Fruit fly (Drosophila melanogaster) whole organism, embryonic: ENCODE data around the gene cnc.

ENCODE experiments used
- CG10147 ChIP-seq: fragments of 200-800 bp; sonication (Bioruptor generic); optimal IDR thresholded peaks from 2 replicates; lab custom pipeline; 2019; ENCODE audit warnings: missing biosample characterization, mild to moderate bottlenecking, missing genetic modification characterization, moderate library complexity
- CG10267 ChIP-seq: fragments of 200-800 bp; sonication (Bioruptor generic); optimal IDR thresholded peaks from 2 replicates; lab custom pipeline; 2018; ENCODE audit warnings: missing biosample characterization, mild to moderate bottlenecking, missing genetic modification characterization, moderate library complexity
- CG10462 ChIP-seq: fragments of 200-800 bp; sonication (Bioruptor generic); optimal IDR thresholded peaks from 2 replicates; lab custom pipeline; 2016; ENCODE audit warnings: missing biosample characterization, missing genetic modification characterization
- CG10654 ChIP-seq: fragments of 200-800 bp; sonication (Bioruptor generic); optimal IDR thresholded peaks from 2 replicates; lab custom pipeline; 2016; ENCODE audit warnings: missing biosample characterization, missing genetic modification characterization
- CG12071 ChIP-seq: fragments of 200-800 bp; sonication (Bioruptor generic); optimal IDR thresholded peaks from 3 replicates; lab custom pipeline; 2018; ENCODE audit warnings: missing biosample characterization, mild to moderate bottlenecking, missing genetic modification characterization
- CG12155 ChIP-seq: fragments of 200-800 bp; sonication (Bioruptor generic); optimal IDR thresholded peaks from 3 replicates; lab custom pipeline; 2016; ENCODE audit warnings: missing biosample characterization, missing genetic modification characterization
- CG12219 ChIP-seq: fragments of 200-800 bp; sonication (Bioruptor generic); optimal IDR thresholded peaks from 3 replicates; lab custom pipeline; 2018; ENCODE audit warnings: missing biosample characterization, mild to moderate bottlenecking, missing genetic modification characterization
- CG12659 ChIP-seq: fragments of 200-800 bp; sonication (Bioruptor generic); optimal IDR thresholded peaks from 3 replicates; lab custom pipeline; 2017; ENCODE audit warnings: mild to moderate bottlenecking, missing biosample characterization, missing genetic modification reagents, missing genetic modification characterization
- CG12942 ChIP-seq: fragments of 200-800 bp; sonication (Bioruptor generic); optimal IDR thresholded peaks from 3 replicates; lab custom pipeline; 2016; ENCODE audit warnings: missing biosample characterization, missing genetic modification characterization
- CG13123 ChIP-seq: fragments of 200-800 bp; sonication (Bioruptor generic); optimal IDR thresholded peaks from 2 replicates; lab custom pipeline; 2016; ENCODE audit warnings: missing biosample characterization, missing genetic modification characterization
- CG14441 ChIP-seq: fragments of 200-800 bp; sonication (Bioruptor generic); IDR thresholded peaks from 2 replicates; pipeline ENCODE4 v1.3.6; 2022; ENCODE audit warnings: missing biosample characterization, missing genetic modification characterization
- CG18011 ChIP-seq: fragments of 200-800 bp; sonication (Bioruptor generic); optimal IDR thresholded peaks from 2 replicates; lab custom pipeline; 2017; ENCODE audit warnings: missing biosample characterization, missing genetic modification characterization, mild to moderate bottlenecking, moderate library complexity, missing genotype
- CG18619 ChIP-seq: fragments of 200-800 bp; sonication (Bioruptor generic); optimal IDR thresholded peaks from 3 replicates; lab custom pipeline; 2017; ENCODE audit warnings: missing biosample characterization, mild to moderate bottlenecking, missing genetic modification characterization
- CG30020 ChIP-seq: fragments of 200-800 bp; optimal IDR thresholded peaks from 2 replicates; lab custom pipeline; 2019; ENCODE audit warnings: missing biosample characterization, mild to moderate bottlenecking, missing genetic modification characterization, moderate library complexity
- CG3163 ChIP-seq: fragments of 200-800 bp; sonication (Bioruptor generic); optimal IDR thresholded peaks from 3 replicates; lab custom pipeline; 2016; ENCODE audit warnings: missing biosample characterization, missing genetic modification characterization
- CG3838 ChIP-seq: fragments of 200-800 bp; sonication (Bioruptor generic); optimal IDR thresholded peaks from 3 replicates; lab custom pipeline; 2016; ENCODE audit warnings: missing biosample characterization, missing genetic modification characterization
- CG42726 ChIP-seq: fragments of 200-800 bp; sonication (Bioruptor generic); IDR thresholded peaks from 2 replicates; pipeline ENCODE4 v1.3.6; 2022; ENCODE audit warnings: missing biosample characterization, missing genetic modification characterization; ENCODE audit not compliant: partially characterized antibody
- CG6813 ChIP-seq: fragments of 200-800 bp; sonication (Bioruptor generic); optimal IDR thresholded peaks from 2 replicates; lab custom pipeline; 2017; ENCODE audit warnings: missing biosample characterization, missing genetic modification characterization, mild to moderate bottlenecking, moderate library complexity, missing genetic modification reagents
- CG8281 ChIP-seq: fragments of 200-800 bp; sonication (Bioruptor generic); optimal IDR thresholded peaks from 2 replicates; lab custom pipeline; 2018; ENCODE audit warnings: missing biosample characterization, mild to moderate bottlenecking, missing genetic modification characterization, moderate library complexity
- Camta ChIP-seq: fragments of 200-800 bp; sonication (Bioruptor generic); optimal IDR thresholded peaks from 2 replicates; lab custom pipeline; 2016; ENCODE audit warnings: missing biosample characterization, missing genetic modification characterization
- Doc2 ChIP-seq: fragments of 200-800 bp; sonication (Bioruptor generic); IDR thresholded peaks from 2 replicates; pipeline ENCODE4 v1.3.6; 2022; ENCODE audit warnings: missing biosample characterization, missing genetic modification characterization
- NC2α ChIP-seq: fragments of 200-800 bp; sonication (Bioruptor generic); optimal IDR thresholded peaks from 2 replicates; lab custom pipeline; 2016; ENCODE audit warnings: missing biosample characterization, missing genetic modification characterization
- NfI ChIP-seq: fragments of 200-800 bp; sonication (Bioruptor generic); optimal IDR thresholded peaks from 3 replicates; lab custom pipeline; 2018; ENCODE audit warnings: missing biosample characterization, mild to moderate bottlenecking, missing genetic modification characterization, moderate library complexity
- Poxn ChIP-seq: fragments of 200-800 bp; sonication (Bioruptor generic); IDR thresholded peaks from 2 replicates; pipeline ENCODE4 v1.3.6; 2022; ENCODE audit warnings: missing biosample characterization, missing genetic modification characterization
- Sry-β ChIP-seq: fragments of 200-800 bp; sonication (Bioruptor generic); optimal IDR thresholded peaks from 2 replicates; lab custom pipeline; 2018; ENCODE audit warnings: missing biosample characterization, mild to moderate bottlenecking, missing genetic modification characterization, moderate library complexity
- Sry-δ ChIP-seq: fragments of 200-800 bp; sonication (Bioruptor generic); optimal IDR thresholded peaks from 2 replicates; lab custom pipeline; 2016; ENCODE audit warnings: missing biosample characterization, missing genetic modification characterization
- Usf ChIP-seq: fragments of 200-800 bp; sonication (Bioruptor generic); optimal IDR thresholded peaks from 2 replicates; lab custom pipeline; 2017; ENCODE audit warnings: missing genotype, missing biosample characterization, missing genetic modification characterization
- ac ChIP-seq: fragments of 200-800 bp; sonication (Bioruptor generic); optimal IDR thresholded peaks from 3 replicates; lab custom pipeline; 2017; ENCODE audit warnings: missing biosample characterization, mild to moderate bottlenecking, missing genetic modification characterization
- amos ChIP-seq: fragments of 200-800 bp; sonication (Bioruptor generic); IDR thresholded peaks from 2 replicates; pipeline ENCODE4 v1.3.6; 2022; ENCODE audit warnings: missing biosample characterization, missing genetic modification characterization; ENCODE audit not compliant: partially characterized antibody
- cato ChIP-seq: fragments of 200-800 bp; sonication (Bioruptor generic); optimal IDR thresholded peaks from 2 replicates; lab custom pipeline; 2016; ENCODE audit warnings: missing biosample characterization, missing genetic modification characterization, borderline replicate concordance
- caup ChIP-seq: fragments of 200-800 bp; sonication (Bioruptor generic); optimal IDR thresholded peaks from 3 replicates; lab custom pipeline; 2017; ENCODE audit warnings: missing biosample characterization, mild to moderate bottlenecking, missing genetic modification characterization, moderate library complexity; ENCODE audit not compliant: severe bottlenecking
- disco-r ChIP-seq: fragments of 200-800 bp; sonication (Bioruptor generic); optimal IDR thresholded peaks from 2 replicates; lab custom pipeline; 2016; ENCODE audit warnings: missing biosample characterization, missing genetic modification characterization
- dpn ChIP-seq, 2 experiments: fragments of 200-800 bp; sonication (Bioruptor generic); optimal IDR thresholded peaks; 3 replicates each; lab custom pipeline; 2016; ENCODE audit warnings: missing biosample characterization in 2 of 2, missing genetic modification characterization in 2 of 2
- ems ChIP-seq: fragments of 200-800 bp; sonication (Bioruptor generic); optimal IDR thresholded peaks from 3 replicates; lab custom pipeline; 2016; ENCODE audit warnings: missing biosample characterization, missing genetic modification characterization
- exex ChIP-seq: fragments of 200-800 bp; sonication (Bioruptor generic); optimal IDR thresholded peaks from 4 replicates; lab custom pipeline; 2018; ENCODE audit warnings: missing biosample characterization, mild to moderate bottlenecking, missing genetic modification characterization, moderate library complexity
- fu2 ChIP-seq: fragments of 200-800 bp; sonication (Bioruptor generic); optimal IDR thresholded peaks from 2 replicates; lab custom pipeline; 2016; ENCODE audit warnings: missing biosample characterization, missing genetic modification characterization
- gce ChIP-seq: fragments of 200-800 bp; sonication (Bioruptor generic); IDR thresholded peaks from 3 replicates; pipeline ENCODE4 v1.3.6; 2022; ENCODE audit warnings: missing biosample characterization, missing genetic modification characterization
- jigr1 ChIP-seq: fragments of 200-800 bp; sonication (Bioruptor generic); IDR thresholded peaks from 3 replicates; pipeline ENCODE4 v1.3.6; 2022; ENCODE audit warnings: missing biosample characterization, missing genetic modification characterization
- knrl ChIP-seq: fragments of 200-800 bp; sonication (Bioruptor generic); IDR thresholded peaks from 3 replicates; pipeline ENCODE4 v1.3.6; 2022; ENCODE audit warnings: missing biosample characterization, missing genetic modification characterization; ENCODE audit not compliant: partially characterized antibody
- lab ChIP-seq: fragments of 200-800 bp; sonication (Bioruptor generic); optimal IDR thresholded peaks from 3 replicates; lab custom pipeline; 2017; ENCODE audit warnings: missing biosample characterization, missing genetic modification characterization, mild to moderate bottlenecking, moderate library complexity, missing genetic modification reagents
- odd ChIP-seq: fragments of 200-800 bp; sonication (Bioruptor generic); optimal IDR thresholded peaks from 2 replicates; lab custom pipeline; 2017; ENCODE audit warnings: missing biosample characterization, mild to moderate bottlenecking, missing genetic modification characterization
- pan ChIP-seq, 4 experiments: fragments of >200 bp in 3 of 4; fragments of 200-800 bp in 1 of 4; sonication (Bioruptor generic) in 1 of 4; optimal IDR thresholded peaks in 3 of 4; IDR thresholded peaks in 1 of 4; 2 replicates each; pipeline versions ENCODE4 v1.3.6 to Lab custom; 2017 to 2022; ENCODE audit warnings: missing biosample characterization in 2 of 4, missing genetic modification characterization in 2 of 4, mixed read lengths in 1 of 4
- pum ChIP-seq: fragments of 200-800 bp; sonication (Bioruptor generic); optimal IDR thresholded peaks from 2 replicates; lab custom pipeline; 2016; ENCODE audit warnings: missing biosample characterization, missing genetic modification characterization
- rib ChIP-seq: fragments of 200-800 bp; sonication (Bioruptor generic); IDR thresholded peaks from 2 replicates; pipeline ENCODE4 v1.3.6; 2022; ENCODE audit warnings: missing biosample characterization, missing genetic modification characterization
- sisA ChIP-seq: fragments of 200-800 bp; sonication (Bioruptor generic); IDR thresholded peaks from 2 replicates; pipeline ENCODE4 v1.3.6; 2022; ENCODE audit warnings: missing biosample characterization, missing genetic modification characterization
- sna ChIP-seq: fragments of 200-800 bp; sonication (Bioruptor generic); IDR thresholded peaks from 2 replicates; pipeline ENCODE4 v1.3.6; 2022; ENCODE audit warnings: missing biosample characterization, missing genetic modification characterization; ENCODE audit not compliant: partially characterized antibody
- tap ChIP-seq: fragments of 200-800 bp; optimal IDR thresholded peaks from 3 replicates; lab custom pipeline; 2019; ENCODE audit warnings: missing biosample characterization, mild to moderate bottlenecking, missing genetic modification characterization, moderate library complexity
- vvl ChIP-seq: fragments of 200-800 bp; sonication (Bioruptor generic); IDR thresholded peaks from 2 replicates; pipeline ENCODE4 v1.3.6; 2022; ENCODE audit warnings: missing biosample characterization, missing genetic modification characterization
- wor ChIP-seq: fragments of 200-800 bp; sonication (Bioruptor generic); IDR thresholded peaks from 2 replicates; pipeline ENCODE4 v1.3.6; 2022; ENCODE audit warnings: missing biosample characterization, missing genetic modification characterization
- z ChIP-seq: fragments of 200-800 bp; sonication (Bioruptor generic); IDR thresholded peaks from 3 replicates; pipeline ENCODE4 v1.3.6; 2022; ENCODE audit warnings: missing biosample characterization, missing genetic modification characterization

Gene cnc

dm6 chr3R:23157664-23158151 lies 68.8 kb downstream of the cnc start, which contains the start of gene unk (continued):
- TF ChIP-seq CG3838 (GFP tag; lab: Kevin White, UChicago) (no peak), pan (optimal IDR thresholded peaks at IDR 0.05; lab: Kevin White, UChicago) (no peak), pan (GFP tag; optimal IDR thresholded peaks at IDR 0.05 in 1 of 2, IDR thresholded peaks at IDR 0.05 in 1 of 2) (peak in 1 of 2 experiments; percentile 8), CG3163 (peak; percentile 53), CG14441 (no peak), ems (GFP tag; lab: Kevin White, UChicago) (peak; percentile 24), amos (GFP tag; lab: Robert Waterston, UW) (peak; percentile 99), fu2 (GFP tag; lab: Kevin White, UChicago) (peak; percentile 9), dpn (GFP tag; optimal IDR thresholded peaks at IDR 0.05; lab: Kevin White, UChicago) (peak; percentile 8 to 51), exex (tag; lab: Kevin White, UChicago) (no peak), CG13123 (GFP tag; lab: Kevin White, UChicago) (no peak), ac (GFP tag; lab: Kevin White, UChicago) (no peak), CG12219 (GFP tag; lab: Kevin White, UChicago) (no peak), CG18619 (no peak), wor (GFP tag; lab: Robert Waterston, UW) (no peak), Usf (no peak), CG42726 (GFP tag; lab: Robert Waterston, UW) (peak; percentile 97), pum (GFP tag; lab: Kevin White, UChicago) (no peak), CG10462 (GFP tag; lab: Kevin White, UChicago) (no peak), Sry-δ (GFP tag; lab: Kevin White, UChicago) (peak; percentile 98), gce (GFP tag; lab: Robert Waterston, UW) (no peak), knrl (GFP tag; lab: Robert Waterston, UW) (peak; percentile 99), NfI (no peak), CG12942 (GFP tag; lab: Kevin White, UChicago) (no peak), z (GFP tag; lab: Robert Waterston, UW) (no peak), CG12155 (GFP tag; lab: Kevin White, UChicago) (peak; percentile 33), sna (peak; percentile 97), Doc2 (GFP tag; lab: Robert Waterston, UW) (no peak), cato (no peak), CG10267 (tag; lab: Kevin White, UChicago) (peak; percentile 29), CG10147 (GFP tag; lab: Kevin White, UChicago) (no peak), NC2α (GFP tag; lab: Kevin White, UChicago) (no peak), CG12659 (GFP tag; lab: Kevin White, UChicago) (peak; percentile 16), caup (GFP tag; lab: Kevin White, UChicago) (no peak), CG10654 (GFP tag; lab: Kevin White, UChicago) (no peak), disco-r (GFP tag; lab: Kevin White, UChicago) (no peak), Camta (GFP tag; lab: Kevin White, UChicago) (peak; percentile 17), vvl (GFP tag; lab: Robert Waterston, UW) (peak; percentile 80; the same call in 1 of the 2 replicates), rib (GFP tag; lab: Robert Waterston, UW) (peak; percentile 60), sisA (GFP tag; lab: Robert Waterston, UW) (no peak), Sry-β (GFP tag; lab: Kevin White, UChicago) (no peak), tap (tag; lab: Kevin White, UChicago) (no peak), jigr1 (GFP tag; lab: Robert Waterston, UW) (no peak), CG18011 (no peak), CG8281 (tag; lab: Kevin White, UChicago) (no peak), Poxn (GFP tag; lab: Robert Waterston, UW) (no peak), CG12071 (GFP tag; lab: Kevin White, UChicago) (no peak), CG30020 (no peak), odd (no peak), CG6813 (GFP tag; lab: Kevin White, UChicago) (no peak), lab (GFP tag; lab: Kevin White, UChicago) (no peak)
